Worm (Caenorhabditis elegans) whole organism, early embryonic: Measurements from ENCODE around the gene T18D3.9.

Experiments used
- B0310.2 ChIP-seq: sonication (generic microtip); optimal IDR thresholded peaks from 2 replicates; lab custom pipeline; 2016; ENCODE audit warnings: mild to moderate bottlenecking, missing genetic modification characterization, missing compliant biosample characterization
- F13C5.2 ChIP-seq: sonication (generic microtip); optimal IDR thresholded peaks from 2 replicates; lab custom pipeline; 2017; ENCODE audit warnings: mild to moderate bottlenecking, missing genetic modification characterization, inconsistent platforms, missing compliant biosample characterization
- aly-1 ChIP-seq: sonication (generic microtip); optimal IDR thresholded peaks from 2 replicates; lab custom pipeline; 2016; ENCODE audit warnings: missing genetic modification characterization, missing compliant biosample characterization
- ama-1 ChIP-seq: fragments of 150-350 bp; optimal IDR thresholded peaks from 2 replicates; lab custom pipeline; 2014
- ceh-13 ChIP-seq: fragments of 200-800 bp; sonication (Bioruptor generic); optimal IDR thresholded peaks from 2 replicates; lab custom pipeline; 2018; ENCODE audit warnings: mild to moderate bottlenecking, missing genetic modification characterization, missing compliant biosample characterization
- ets-7 ChIP-seq: sonication (generic microtip); optimal IDR thresholded peaks from 2 replicates; lab custom pipeline; 2016; ENCODE audit warnings: missing genotype, missing genetic modification characterization, missing compliant biosample characterization
- flt-1 ChIP-seq: fragments of 200-800 bp; sonication (Bioruptor generic); IDR thresholded peaks from 2 replicates; pipeline ENCODE4 v1.3.6; 2022; ENCODE audit warnings: missing genetic modification characterization, missing compliant biosample characterization
- hmbx-1 ChIP-seq: sonication (generic microtip); optimal IDR thresholded peaks from 2 replicates; lab custom pipeline; 2016; ENCODE audit warnings: mild to moderate bottlenecking, missing genetic modification characterization, missing compliant biosample characterization
- hmg-4 ChIP-seq: fragments of 200-800 bp; sonication (Bioruptor generic); optimal IDR thresholded peaks from 2 replicates; lab custom pipeline; 2018; ENCODE audit warnings: mild to moderate bottlenecking, missing genetic modification characterization, missing compliant biosample characterization
- hnd-1 ChIP-seq: sonication (generic microtip); optimal IDR thresholded peaks from 2 replicates; lab custom pipeline; 2016; ENCODE audit warnings: missing genetic modification characterization, missing compliant biosample characterization
- pes-1 ChIP-seq: fragments of 200-800 bp; sonication (Bioruptor generic); IDR thresholded peaks from 2 replicates; pipeline ENCODE4 v1.3.6; 2022; ENCODE audit warnings: missing genetic modification reagents, missing genetic modification characterization, missing compliant biosample characterization
- tbx-11 ChIP-seq: fragments of 200-800 bp; sonication (Bioruptor generic); IDR thresholded peaks from 2 replicates; pipeline ENCODE4 v1.3.6; 2022; ENCODE audit warnings: missing genetic modification characterization, missing compliant biosample characterization
- tra-4 ChIP-seq: sonication (generic microtip); optimal IDR thresholded peaks from 2 replicates; lab custom pipeline; 2017; ENCODE audit warnings: missing genetic modification characterization, missing compliant biosample characterization

DNA sequence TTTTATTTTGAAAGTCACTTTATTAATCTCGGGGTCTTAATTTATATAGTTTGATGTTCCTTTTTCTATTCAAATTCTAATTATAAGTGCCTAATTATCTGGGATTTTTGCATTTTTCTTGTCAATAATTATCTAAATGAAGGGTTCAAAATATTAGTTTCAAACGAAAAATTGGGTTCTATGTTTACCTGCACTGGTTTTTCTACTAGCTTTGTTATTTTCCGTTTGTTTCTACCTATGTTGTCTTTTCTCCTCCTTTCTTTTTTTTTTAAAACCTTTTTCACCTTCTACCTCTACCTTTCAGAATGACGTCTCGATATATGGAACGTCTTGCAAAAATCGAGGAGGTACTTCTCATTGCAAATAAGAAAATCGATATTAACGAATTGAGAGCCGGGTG, 30.5 kb upstream of the T18D3.9 start, which contains the start of gene tbc-13:
- TF ChIP-seq hnd-1 (no peak), ceh-13 (GFP tag; lab: Kevin White, UChicago) (no peak), aly-1 (tag; lab: Kevin White, UChicago) (no peak), tra-4 (tag; lab: Kevin White, UChicago) (no peak), pes-1 (GFP tag; lab: Robert Waterston, UW) (no peak), hmbx-1 (tag; lab: Kevin White, UChicago) (no peak), ama-1 (lab: Kevin White, UChicago) (no peak), tbx-11 (GFP tag; lab: Robert Waterston, UW) (no peak), B0310.2 (no peak), F13C5.2 (no peak), hmg-4 (GFP tag; lab: Kevin White, UChicago) (no peak), ets-7 (no peak), flt-1 (GFP tag; lab: Robert Waterston, UW) (no peak)
